Worm (Caenorhabditis elegans) whole organism, late embryonic: ENCODE results near the gene F47C12.8.

ENCODE experiments used
- F13H6.1 ChIP-seq: sonication (generic microtip); optimal IDR thresholded peaks from 2 replicates; lab custom pipeline; 2016; ENCODE audit warnings: missing genetic modification characterization, missing compliant biosample characterization
- ceh-2 ChIP-seq: sonication (generic microtip); optimal IDR thresholded peaks from 2 replicates; lab custom pipeline; 2016; ENCODE audit warnings: missing genotype, missing genetic modification characterization, missing compliant biosample characterization
- ceh-22 ChIP-seq: sonication (generic microtip); optimal IDR thresholded peaks from 2 replicates; lab custom pipeline; 2017; ENCODE audit warnings: missing biosample characterization, missing genetic modification characterization
- ceh-48 ChIP-seq: sonication (generic microtip); optimal IDR thresholded peaks from 2 replicates; lab custom pipeline; 2016; ENCODE audit warnings: missing genetic modification characterization, inconsistent platforms, missing compliant biosample characterization
- dve-1 ChIP-seq: sonication (generic microtip); optimal IDR thresholded peaks from 2 replicates; lab custom pipeline; 2017; ENCODE audit warnings: antibody characterized with exemption, mild to moderate bottlenecking, missing genetic modification characterization, missing compliant biosample characterization
- pax-1 ChIP-seq: fragments of 150-350 bp; optimal IDR thresholded peaks from 2 replicates; lab custom pipeline; 2014; ENCODE audit warnings: missing biosample characterization, missing genetic modification characterization
- pqm-1 ChIP-seq: sonication (generic microtip); optimal IDR thresholded peaks from 2 replicates; lab custom pipeline; 2016; ENCODE audit warnings: missing genetic modification characterization, missing compliant biosample characterization
- rnt-1 ChIP-seq: sonication (generic microtip); optimal IDR thresholded peaks from 2 replicates; lab custom pipeline; 2016; ENCODE audit warnings: missing genetic modification characterization, missing compliant biosample characterization
- syd-9 ChIP-seq: sonication (generic microtip); optimal IDR thresholded peaks from 2 replicates; lab custom pipeline; 2016; ENCODE audit warnings: mild to moderate bottlenecking, missing genetic modification characterization, moderate library complexity, missing compliant biosample characterization

DNA sequence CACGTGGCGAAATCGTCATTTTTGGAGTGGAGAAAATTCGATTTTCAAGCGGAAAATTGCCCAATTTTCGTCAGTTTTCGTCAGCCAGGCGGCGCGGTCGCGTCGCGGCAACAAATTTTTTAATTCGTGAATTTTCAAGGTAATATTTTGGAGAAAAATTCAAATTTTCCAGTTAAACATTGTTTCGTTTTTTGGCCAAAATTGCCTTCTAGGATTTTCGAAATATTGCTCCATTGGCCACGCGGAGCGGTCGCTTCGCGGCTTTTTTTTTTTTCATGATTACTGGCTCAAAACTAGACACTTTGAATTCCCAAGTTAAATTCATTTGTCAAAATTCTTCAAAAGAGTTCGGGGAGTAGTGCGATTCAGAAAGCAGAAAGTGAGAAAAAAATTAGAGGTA lies 49.2 kb upstream of the F47C12.8 start:
- TF ChIP-seq pqm-1 (tag; lab: Kevin White, UChicago) (no peak), dve-1 (tag; lab: Kevin White, UChicago) (no peak), syd-9 (tag; lab: Kevin White, UChicago) (no peak), F13H6.1 (tag; lab: Kevin White, UChicago) (no peak), ceh-2 (tag; lab: Kevin White, UChicago) (no peak), ceh-48 (no peak), pax-1 (no peak), rnt-1 (tag; lab: Kevin White, UChicago) (no peak), ceh-22 (no peak)
